Worm (Caenorhabditis elegans): ENCODE results near the gene sysm-1.

- TF ChIP-seq nhr-42 (GFP tag; IDR thresholded peaks at IDR 0.05) (no peak), lsy-2 (tag; optimal IDR thresholded peaks at IDR 0.05) (peak; percentile 14 to 82), ceh-28 (tag; optimal IDR thresholded peaks at IDR 0.05) (no peak), nhr-11 (tag; optimal IDR thresholded peaks at IDR 0.05) (peak; percentile 47), Y75B8A.6 (GFP tag; IDR thresholded peaks at IDR 0.05) (no peak), lin-13 (GFP tag; optimal IDR thresholded peaks at IDR 0.05) (peak; percentile 70)
Observed at ce11 chrII:9099017-9099416, 16.0 kb upstream of the sysm-1 start, which contains the start of gene T24H10.1.
